Fruit fly (Drosophila melanogaster) S2 (cell line): ENCODE data around the gene Mnat9.

ENCODE experiments used
- CG8478 ChIP-seq: fragments of >200 bp; optimal IDR thresholded peaks from 2 replicates; lab custom pipeline; 2018
- CTCF ChIP-seq, 2 experiments: fragments of >200 bp; optimal IDR thresholded peaks; 2 replicates each; lab custom pipeline; 2018

- TF ChIP-seq CG8478, result no peak
- TF ChIP-seq CTCF (optimal IDR thresholded peaks at IDR 0.05; lab: Kevin White, UChicago), result no peak
These were observed 38.6 kb downstream of the Mnat9 start for dm6 chr3R:31577351-31577750.
